Worm (Caenorhabditis elegans) whole organism, L2 larva: Measurements from ENCODE around the gene arrd-14.

Experiments
- C34F6.9 ChIP-seq: fragments of 150-350 bp; optimal IDR thresholded peaks from 2 replicates; lab custom pipeline; 2014; ENCODE audit warnings: missing biosample characterization, missing genetic modification characterization
- F13H6.1 ChIP-seq: sonication (generic microtip); optimal IDR thresholded peaks from 2 replicates; lab custom pipeline; 2016; ENCODE audit warnings: missing genetic modification characterization, missing compliant biosample characterization
- R02D3.7 ChIP-seq: fragments of 150-350 bp; optimal IDR thresholded peaks from 2 replicates; lab custom pipeline; 2014; ENCODE audit warnings: missing biosample characterization, missing genetic modification characterization
- alr-1 ChIP-seq: fragments of 150-350 bp; optimal IDR thresholded peaks from 2 replicates; lab custom pipeline; 2014; ENCODE audit warnings: missing biosample characterization, missing genetic modification characterization
- aly-2 ChIP-seq: fragments of 150-350 bp; optimal IDR thresholded peaks from 2 replicates; lab custom pipeline; 2014; ENCODE audit warnings: missing biosample characterization, missing genetic modification characterization
- ama-1 ChIP-seq: fragments of 150-350 bp; optimal IDR thresholded peaks from 2 replicates; lab custom pipeline; 2018; ENCODE audit warnings: inconsistent platforms
- ceh-16 ChIP-seq: fragments of 150-350 bp; optimal IDR thresholded peaks from 2 replicates; lab custom pipeline; 2014; ENCODE audit warnings: missing biosample characterization, missing genetic modification characterization
- ceh-82 ChIP-seq: fragments of 150-350 bp; optimal IDR thresholded peaks from 2 replicates; lab custom pipeline; 2014; ENCODE audit warnings: missing biosample characterization, missing genetic modification characterization
- crh-2 ChIP-seq: sonication (generic microtip); optimal IDR thresholded peaks from 2 replicates; lab custom pipeline; 2017; ENCODE audit warnings: missing biosample characterization, missing genetic modification characterization
- dmd-4 ChIP-seq: sonication (generic microtip); optimal IDR thresholded peaks from 2 replicates; lab custom pipeline; 2017; ENCODE audit warnings: missing biosample characterization, missing genetic modification characterization
- egl-27 ChIP-seq: sonication (generic microtip); optimal IDR thresholded peaks from 3 replicates; lab custom pipeline; 2017; ENCODE audit warnings: missing biosample characterization, missing genetic modification reagents, missing genetic modification characterization
- elt-3 ChIP-seq: sonication (generic microtip); optimal IDR thresholded peaks from 2 replicates; lab custom pipeline; 2017; ENCODE audit warnings: missing biosample characterization, missing genetic modification characterization
- fos-1 ChIP-seq: fragments of 150-350 bp; optimal IDR thresholded peaks from 2 replicates; lab custom pipeline; 2014; ENCODE audit warnings: missing biosample characterization, missing genetic modification characterization
- lin-11 ChIP-seq: fragments of 150-350 bp; sonication (generic microtip); optimal IDR thresholded peaks from 2 replicates; lab custom pipeline; 2014; ENCODE audit warnings: missing biosample characterization, missing genetic modification characterization, inconsistent platforms, mixed read lengths
- lin-13 ChIP-seq: fragments of 150-350 bp; optimal IDR thresholded peaks from 2 replicates; lab custom pipeline; 2014; ENCODE audit warnings: missing biosample characterization, missing genetic modification reagents, missing genetic modification characterization
- lin-39 ChIP-seq: fragments of 150-350 bp; optimal IDR thresholded peaks from 2 replicates; lab custom pipeline; 2014; ENCODE audit warnings: missing biosample characterization, missing genetic modification reagents, missing genetic modification characterization
- mab-5 ChIP-seq: fragments of 150-350 bp; optimal IDR thresholded peaks from 2 replicates; lab custom pipeline; 2014; ENCODE audit warnings: missing biosample characterization, missing genetic modification characterization
- mbf-1 ChIP-seq: sonication (generic microtip); optimal IDR thresholded peaks from 2 replicates; lab custom pipeline; 2017; ENCODE audit warnings: missing biosample characterization, missing genetic modification characterization
- mdl-1 ChIP-seq, 2 experiments: fragments of 150-350 bp in 1 of 2; sonication (generic microtip) in 1 of 2; optimal IDR thresholded peaks; 2 replicates each; lab custom pipeline; 2017; ENCODE audit warnings: missing biosample characterization in 2 of 2, missing genetic modification characterization in 2 of 2
- nhr-11 ChIP-seq: fragments of 150-350 bp; optimal IDR thresholded peaks from 2 replicates; lab custom pipeline; 2014; ENCODE audit warnings: missing biosample characterization, missing genetic modification characterization
- nhr-129 ChIP-seq: fragments of 150-350 bp; optimal IDR thresholded peaks from 2 replicates; lab custom pipeline; 2014; ENCODE audit warnings: missing biosample characterization, missing genetic modification characterization
- nhr-23 ChIP-seq: fragments of 150-350 bp; optimal IDR thresholded peaks from 2 replicates; lab custom pipeline; 2014; ENCODE audit warnings: missing biosample characterization, missing genetic modification reagents, missing genetic modification characterization
- nhr-237 ChIP-seq: fragments of 150-350 bp; optimal IDR thresholded peaks from 2 replicates; lab custom pipeline; 2014; ENCODE audit warnings: missing biosample characterization, missing genetic modification characterization
- nhr-6 ChIP-seq: fragments of 150-350 bp; optimal IDR thresholded peaks from 2 replicates; lab custom pipeline; 2014; ENCODE audit warnings: missing biosample characterization, missing genetic modification characterization
- nhr-77 ChIP-seq: fragments of 150-350 bp; optimal IDR thresholded peaks from 2 replicates; lab custom pipeline; 2014; ENCODE audit warnings: missing biosample characterization, missing genetic modification characterization
- sem-4 ChIP-seq: fragments of 150-350 bp; optimal IDR thresholded peaks from 2 replicates; lab custom pipeline; 2014; ENCODE audit warnings: missing biosample characterization, missing genetic modification reagents, missing genetic modification characterization
- skn-1 ChIP-seq: sonication (generic microtip); optimal IDR thresholded peaks from 2 replicates; lab custom pipeline; 2017; ENCODE audit warnings: missing biosample characterization, missing genetic modification characterization
- sma-3 ChIP-seq: sonication (generic microtip); optimal IDR thresholded peaks from 2 replicates; lab custom pipeline; 2016; ENCODE audit warnings: missing genetic modification reagents, missing genetic modification characterization, missing compliant biosample characterization
- sma-9 ChIP-seq, 2 experiments: fragments of 150-350 bp in 1 of 2; sonication (generic microtip) in 1 of 2; optimal IDR thresholded peaks; 2 replicates each; lab custom pipeline; 2014 to 2016; ENCODE audit warnings: missing genetic modification characterization in 2 of 2, mild to moderate bottlenecking in 1 of 2, missing biosample characterization in 1 of 2, missing compliant biosample characterization in 1 of 2, missing genetic modification reagents in 1 of 2, moderate library complexity in 1 of 2
- snpc-4 ChIP-seq: fragments of 150-350 bp; optimal IDR thresholded peaks from 2 replicates; lab custom pipeline; 2014; ENCODE audit warnings: missing biosample characterization, missing genetic modification characterization
- unc-55 ChIP-seq: fragments of 150-350 bp; sonication (generic microtip); optimal IDR thresholded peaks from 3 replicates; lab custom pipeline; 2014; ENCODE audit warnings: missing biosample characterization, missing genetic modification reagents, missing genetic modification characterization
- zag-1 ChIP-seq: fragments of 150-350 bp; optimal IDR thresholded peaks from 2 replicates; lab custom pipeline; 2014; ENCODE audit warnings: missing biosample characterization, missing genetic modification characterization
- ztf-1 ChIP-seq: fragments of 200-800 bp; sonication (Bioruptor generic); conservative IDR thresholded peaks from 2 replicates; pipeline ENCODE4 v1.3.6; 2022; ENCODE audit warnings: missing genetic modification characterization, missing compliant biosample characterization
- ztf-11 ChIP-seq: sonication (generic microtip); optimal IDR thresholded peaks from 2 replicates; lab custom pipeline; 2017; ENCODE audit warnings: missing biosample characterization, missing genetic modification characterization
- ztf-4 ChIP-seq: fragments of 150-350 bp; optimal IDR thresholded peaks from 2 replicates; lab custom pipeline; 2014; ENCODE audit warnings: missing biosample characterization, missing genetic modification characterization

Gene arrd-14

DNA sequence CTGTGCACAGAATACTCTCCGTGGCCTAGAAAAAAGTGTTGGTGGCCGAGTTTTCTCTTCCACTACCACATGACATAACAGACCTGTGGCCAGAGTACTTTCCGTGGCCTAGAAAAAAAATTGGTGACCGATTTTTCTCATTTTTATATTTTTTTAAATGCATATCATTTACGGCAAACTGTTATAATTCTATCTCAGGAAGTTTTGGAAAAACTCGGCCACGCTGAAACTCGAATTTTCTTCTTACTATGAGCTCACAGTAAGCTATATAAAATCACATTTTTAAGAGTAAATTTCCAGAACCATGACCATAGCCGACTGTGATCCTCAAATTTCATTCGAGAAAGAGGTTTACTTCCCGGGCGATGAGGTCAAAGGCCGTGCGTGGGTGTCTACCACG lies at the start of gene arrd-14:
TSS of gene arrd-14 (plus strand) at position 301 of the 400 bp plus-strand sequence.
- TF ChIP-seq nhr-6 (tag; lab: Kevin White, UChicago) = no peak
- no peak for TF ChIP-seq nhr-129
- TF ChIP-seq nhr-77 (tag; lab: Kevin White, UChicago) = no peak
- no peak for TF ChIP-seq ceh-82 (tag; lab: Kevin White, UChicago)
- TF ChIP-seq ceh-16 (tag; lab: Kevin White, UChicago) = no peak
- no peak for TF ChIP-seq dmd-4 (tag; lab: Kevin White, UChicago)
- TF ChIP-seq R02D3.7 (tag; lab: Kevin White, UChicago) = no peak
- TF ChIP-seq, all 48 proteins: peak for 0

- TF ChIP-seq fos-1 (tag; lab: Kevin White, UChicago) = peak; percentile 40
- no peak for TF ChIP-seq lin-11 (tag; lab: Kevin White, UChicago)
- TF ChIP-seq sma-9 (GFP tag; optimal IDR thresholded peaks at IDR 0.05; lab: Kevin White, UChicago) = peak; percentile 6
- no peak for TF ChIP-seq sma-9 (tag; optimal IDR thresholded peaks at IDR 0.05; lab: Kevin White, UChicago)
Measured at ce11 chrII:13711493-13712055, 40.5 kb upstream of the arrd-14 start.

ce11 chrII:13713239-13713638 lies 38.9 kb upstream of the arrd-14 start:
- no peak for TF ChIP-seq zag-1 (tag; lab: Kevin White, UChicago)
- TF ChIP-seq sma-3 (GFP tag; lab: Kevin White, UChicago) = no peak
- no peak for TF ChIP-seq sem-4 (tag; lab: Kevin White, UChicago)
- no peak for TF ChIP-seq egl-27
- TF ChIP-seq unc-55 = no peak
- no peak for TF ChIP-seq mab-5 (tag; lab: Kevin White, UChicago)

DNA sequence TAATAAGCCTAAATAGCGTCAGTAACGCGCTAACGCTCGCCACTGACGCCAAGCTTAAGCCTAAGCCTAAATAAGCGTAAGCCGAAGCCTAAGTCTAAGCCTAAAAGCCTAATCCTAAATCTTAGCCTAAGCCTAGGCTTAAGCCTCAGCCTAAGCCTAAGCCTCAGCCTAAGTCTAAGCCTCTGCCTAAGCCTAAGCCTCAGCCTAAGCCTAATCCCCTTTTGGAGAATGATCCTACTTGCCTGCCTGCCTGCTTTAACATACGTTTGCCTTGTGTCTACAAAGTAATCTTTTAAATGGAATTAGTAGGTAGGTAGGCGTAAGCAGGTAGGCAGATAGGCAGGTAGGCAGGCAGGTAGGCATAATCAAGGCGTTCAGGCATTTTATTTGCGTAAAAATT lies 36.8 kb upstream of the arrd-14 start:
- TF ChIP-seq lin-39 (tag; lab: Kevin White, UChicago) (no peak), nhr-6 (tag; lab: Kevin White, UChicago) (no peak), ztf-1 (GFP tag; lab: Robert Waterston, UW) (no peak), C34F6.9 (no peak), aly-2 (tag; lab: Kevin White, UChicago) (no peak), ztf-4 (tag; lab: Kevin White, UChicago) (no peak), F13H6.1 (tag; lab: Kevin White, UChicago) (no peak), sem-4 (tag; lab: Kevin White, UChicago) (no peak), elt-3 (tag; lab: Kevin White, UChicago) (no peak), R02D3.7 (tag; lab: Kevin White, UChicago) (no peak), unc-55 (no peak), nhr-11 (tag; lab: Kevin White, UChicago) (no peak), dmd-4 (tag; lab: Kevin White, UChicago) (no peak), ama-1 (lab: Kevin White, UChicago) (no peak), mbf-1 (tag; lab: Kevin White, UChicago) (no peak), ceh-16 (tag; lab: Kevin White, UChicago) (no peak), snpc-4 (tag; lab: Kevin White, UChicago) (no peak), lin-13 (GFP tag; lab: Kevin White, UChicago) (no peak), ztf-11 (no peak)
- TF ChIP-seq, all 48 proteins: peak for 0

DNA sequence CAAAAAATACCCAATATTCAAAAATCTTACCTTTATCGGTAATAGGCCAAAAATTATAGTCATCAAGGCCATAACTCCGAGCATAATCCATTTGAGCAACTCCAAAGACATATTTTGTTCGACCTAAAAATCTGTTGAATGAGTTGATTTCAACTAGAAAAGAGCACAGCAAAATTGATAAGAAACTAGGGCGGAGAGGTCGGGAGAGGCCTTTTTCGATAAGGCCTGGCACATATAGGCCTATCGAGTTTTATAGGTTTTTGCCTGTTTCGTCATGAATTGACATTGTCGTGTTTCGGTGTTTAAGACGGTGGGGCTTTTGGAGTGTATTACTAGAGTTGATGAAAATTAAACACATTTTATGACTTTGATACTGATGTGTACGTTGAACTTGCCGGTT lies 36.4 kb upstream of the arrd-14 start, which contains the start of gene zipt-2.3:
TSS of gene zipt-2.3 (minus strand) at position 147 of the 400 bp plus-strand sequence.
- TF ChIP-seq aly-2 (tag; lab: Kevin White, UChicago) = no peak
- TF ChIP-seq nhr-237 (tag; lab: Kevin White, UChicago) = no peak
- peak; percentile 21 for TF ChIP-seq crh-2 (tag; lab: Kevin White, UChicago)
- peak; percentile 38 for TF ChIP-seq fos-1 (tag; lab: Kevin White, UChicago)
- TF ChIP-seq nhr-77 (tag; lab: Kevin White, UChicago) = no peak
- TF ChIP-seq alr-1 (tag; lab: Kevin White, UChicago) = no peak
- TF ChIP-seq skn-1 (tag; lab: Kevin White, UChicago) = no peak
- no peak for TF ChIP-seq mdl-1 (tag; optimal IDR thresholded peaks at IDR 0.05; lab: Kevin White, UChicago)
- no peak for TF ChIP-seq snpc-4 (tag; lab: Kevin White, UChicago)
- no peak for TF ChIP-seq nhr-6 (tag; lab: Kevin White, UChicago)
- TF ChIP-seq nhr-23 (tag; lab: Kevin White, UChicago) = no peak
